Fruit fly (Drosophila melanogaster): ENCODE results near the gene CG6125.

DNA sequence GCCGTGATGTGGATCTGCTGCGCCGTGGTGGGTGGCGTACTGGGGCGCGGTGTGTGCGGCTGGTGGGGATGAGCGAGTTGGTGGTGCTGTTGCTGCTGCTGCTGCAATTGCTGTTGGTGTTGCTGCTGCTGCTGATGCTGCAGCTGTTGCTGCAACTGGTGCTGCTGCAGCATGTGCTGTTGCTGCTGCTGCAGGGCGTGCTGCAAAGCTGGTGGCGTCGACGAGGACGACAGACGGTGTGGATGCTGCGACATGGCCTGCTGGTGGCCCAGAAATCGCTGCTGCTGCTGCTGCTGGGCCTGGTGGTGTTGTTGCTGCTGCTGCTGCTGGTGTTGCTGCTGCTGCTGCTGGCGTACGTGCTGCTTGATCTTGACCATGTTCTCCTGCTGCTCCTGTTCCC, 17.3 kb upstream of the CG6125 start:
- TF ChIP-seq cnc (optimal IDR thresholded peaks at IDR 0.05) (no peak), cic (GFP tag; optimal IDR thresholded peaks at IDR 0.05) (no peak), ovo (GFP tag; optimal IDR thresholded peaks at IDR 0.05) (no peak), CG11617 (GFP tag; optimal IDR thresholded peaks at IDR 0.05) (no peak), kay (GFP tag; ENCODE audit: borderline replicate concordance) (no peak)

Measured in whole organism, adult.